Worm (Caenorhabditis elegans) whole organism, L4 larva: ENCODE data around the gene B0416.4.
A peak's percentile ranks its signal among the peaks of the same experiment; 100 is the strongest.

Experiments
- ceh-82 ChIP-seq: sonication (generic microtip); optimal IDR thresholded peaks from 2 replicates; lab custom pipeline; 2017; ENCODE audit warnings: missing biosample characterization, missing genetic modification characterization
- lir-3 ChIP-seq: sonication (generic microtip); optimal IDR thresholded peaks from 2 replicates; lab custom pipeline; 2016; ENCODE audit warnings: mild to moderate bottlenecking, missing genetic modification characterization, missing compliant biosample characterization

- TF ChIP-seq lir-3: peak; percentile 52
- TF ChIP-seq ceh-82 (tag; lab: Kevin White, UChicago): no peak
Measured at ce11 chrX:9238692-9239091, 40.1 kb upstream of the B0416.4 start.
